Worm (Caenorhabditis elegans): ENCODE results near the gene sqv-3.

DNA sequence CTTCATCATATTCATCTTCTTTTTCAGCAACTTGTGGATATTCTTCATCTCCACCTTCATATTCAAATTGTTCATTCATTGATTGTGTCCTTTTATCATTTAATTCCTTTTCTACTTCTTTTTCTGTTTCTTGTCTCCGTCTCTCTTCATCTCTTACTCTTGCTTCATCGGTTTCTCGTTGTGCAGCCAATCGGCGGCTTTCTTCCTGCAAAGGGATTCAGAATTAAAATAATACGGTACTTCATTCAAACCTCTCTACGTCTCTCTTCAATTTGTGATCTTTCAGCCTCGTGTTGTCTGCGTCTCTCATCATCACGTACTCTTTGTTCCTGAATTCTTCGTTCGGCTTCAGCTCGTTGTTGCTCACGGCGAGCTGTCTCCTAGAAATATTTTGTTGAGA is 39.5 kb downstream of the sqv-3 start:
- TF ChIP-seq nhr-25 (tag; optimal IDR thresholded peaks at IDR 0.05) = no peak
- TF ChIP-seq pqm-1 (tag; optimal IDR thresholded peaks at IDR 0.05) = no peak
- no peak for TF ChIP-seq ceh-82 (tag; optimal IDR thresholded peaks at IDR 0.05)
- no peak for TF ChIP-seq unc-62 (GFP tag; optimal IDR thresholded peaks at IDR 0.05)
- TF ChIP-seq egl-27 (tag; optimal IDR thresholded peaks at IDR 0.05) = no peak
- TF ChIP-seq lin-15B (tag; optimal IDR thresholded peaks at IDR 0.05) = no peak
- no peak for TF ChIP-seq snpc-4 (tag; optimal IDR thresholded peaks at IDR 0.05)
- TF ChIP-seq ama-1 (optimal IDR thresholded peaks at IDR 0.05) = no peak
- TF ChIP-seq nhr-11 (tag; optimal IDR thresholded peaks at IDR 0.05) = no peak

Measured in whole organism, L3 larva.